Fruit fly (Drosophila melanogaster) whole organism, embryonic: ENCODE results near the gene Ykt6.

Experiments
- Atf3 ChIP-seq: fragments of 200-800 bp; sonication (Bioruptor generic); optimal IDR thresholded peaks from 3 replicates; lab custom pipeline; 2016; ENCODE audit warnings: missing biosample characterization, missing genetic modification characterization
- Blimp-1 ChIP-seq: fragments of 200-800 bp; sonication (Bioruptor generic); optimal IDR thresholded peaks from 3 replicates; lab custom pipeline; 2018; ENCODE audit warnings: missing biosample characterization, missing genetic modification characterization, mild to moderate bottlenecking, moderate library complexity, missing genetic modification reagents
- CG10274 ChIP-seq: fragments of 200-800 bp; sonication (Bioruptor generic); optimal IDR thresholded peaks from 3 replicates; lab custom pipeline; 2017; ENCODE audit warnings: missing biosample characterization, mild to moderate bottlenecking, missing genetic modification characterization
- CG11085 ChIP-seq: fragments of 200-800 bp; sonication (Bioruptor generic); IDR thresholded peaks from 2 replicates; pipeline ENCODE4 v1.3.6; 2022; ENCODE audit warnings: missing biosample characterization, missing genetic modification characterization
- CG11723 ChIP-seq: fragments of 200-800 bp; sonication (Bioruptor generic); optimal IDR thresholded peaks from 2 replicates; lab custom pipeline; 2017; ENCODE audit warnings: missing biosample characterization, mild to moderate bottlenecking, missing genetic modification characterization
- CG12219 ChIP-seq: fragments of 200-800 bp; sonication (Bioruptor generic); optimal IDR thresholded peaks from 3 replicates; lab custom pipeline; 2018; ENCODE audit warnings: missing biosample characterization, mild to moderate bottlenecking, missing genetic modification characterization
- CG12236 ChIP-seq: fragments of 200-800 bp; sonication (Bioruptor generic); optimal IDR thresholded peaks from 2 replicates; lab custom pipeline; 2016; ENCODE audit warnings: missing biosample characterization, missing genetic modification characterization
- CG12391 ChIP-seq: fragments of 200-800 bp; sonication (Bioruptor generic); optimal IDR thresholded peaks from 3 replicates; lab custom pipeline; 2018; ENCODE audit warnings: missing biosample characterization, mild to moderate bottlenecking, missing genetic modification characterization, moderate library complexity
- CG12769 ChIP-seq: fragments of 200-800 bp; sonication (Bioruptor generic); optimal IDR thresholded peaks from 2 replicates; lab custom pipeline; 2019; ENCODE audit warnings: missing biosample characterization, mild to moderate bottlenecking, missing genetic modification characterization, moderate library complexity
- CG15479 ChIP-seq: fragments of 200-800 bp; sonication (Bioruptor generic); optimal IDR thresholded peaks from 3 replicates; lab custom pipeline; 2019; ENCODE audit warnings: missing biosample characterization, mild to moderate bottlenecking, missing genetic modification characterization, moderate library complexity
- CG18011 ChIP-seq: fragments of 200-800 bp; sonication (Bioruptor generic); optimal IDR thresholded peaks from 2 replicates; lab custom pipeline; 2017; ENCODE audit warnings: missing biosample characterization, missing genetic modification characterization, mild to moderate bottlenecking, moderate library complexity, missing genotype
- CG18262 ChIP-seq: fragments of 200-800 bp; optimal IDR thresholded peaks from 3 replicates; lab custom pipeline; 2019; ENCODE audit warnings: missing biosample characterization, mild to moderate bottlenecking, missing genetic modification characterization, moderate library complexity
- CG30403 ChIP-seq: fragments of 200-800 bp; sonication (Bioruptor generic); optimal IDR thresholded peaks from 3 replicates; lab custom pipeline; 2016; ENCODE audit warnings: missing biosample characterization, missing genetic modification characterization
- CG32767 ChIP-seq: fragments of 200-800 bp; sonication (Bioruptor generic); IDR thresholded peaks from 2 replicates; pipeline ENCODE4 v1.3.6; 2022; ENCODE audit warnings: missing biosample characterization, missing genetic modification characterization
- CG5953 ChIP-seq: fragments of 200-800 bp; sonication (Bioruptor generic); IDR thresholded peaks from 2 replicates; pipeline ENCODE4 v1.3.6; 2022; ENCODE audit warnings: missing biosample characterization, missing genetic modification characterization
- CG6175 ChIP-seq: fragments of 200-800 bp; sonication (Bioruptor generic); IDR thresholded peaks from 3 replicates; pipeline ENCODE4 v1.3.6; 2022; ENCODE audit warnings: missing biosample characterization, missing genetic modification characterization
- CG6272 ChIP-seq: fragments of 200-800 bp; sonication (Bioruptor generic); IDR thresholded peaks from 2 replicates; pipeline ENCODE4 v1.3.6; 2022; ENCODE audit warnings: missing biosample characterization, missing genetic modification characterization
- CG7372 ChIP-seq: fragments of 200-800 bp; sonication (Bioruptor generic); IDR thresholded peaks from 2 replicates; pipeline ENCODE4 v1.3.6; 2022; ENCODE audit warnings: missing biosample characterization, missing genetic modification characterization
- CG7963 ChIP-seq: fragments of 200-800 bp; sonication (Bioruptor generic); IDR thresholded peaks from 3 replicates; pipeline ENCODE4 v1.3.6; 2022; ENCODE audit warnings: missing biosample characterization, missing genetic modification characterization; ENCODE audit not compliant: partially characterized antibody
- CG8281 ChIP-seq: fragments of 200-800 bp; sonication (Bioruptor generic); optimal IDR thresholded peaks from 2 replicates; lab custom pipeline; 2018; ENCODE audit warnings: missing biosample characterization, mild to moderate bottlenecking, missing genetic modification characterization, moderate library complexity
- Dip2 ChIP-seq: fragments of 200-800 bp; sonication (Bioruptor generic); IDR thresholded peaks from 2 replicates; pipeline ENCODE4 v1.3.6; 2022; ENCODE audit warnings: missing biosample characterization, missing genetic modification characterization
- Dll ChIP-seq: fragments of 200-800 bp; sonication (Bioruptor generic); IDR thresholded peaks from 4 replicates; pipeline ENCODE4 v1.3.6; 2022; ENCODE audit warnings: missing biosample characterization, missing genetic modification characterization; ENCODE audit not compliant: partially characterized antibody
- ERR ChIP-seq: fragments of 200-800 bp; sonication (Bioruptor generic); optimal IDR thresholded peaks from 2 replicates; lab custom pipeline; 2016; ENCODE audit warnings: missing biosample characterization, missing genetic modification characterization
- Elba2 ChIP-seq: fragments of 200-800 bp; sonication (Bioruptor generic); optimal IDR thresholded peaks from 3 replicates; lab custom pipeline; 2016; ENCODE audit warnings: missing biosample characterization, missing genetic modification characterization
- GATAe ChIP-seq: fragments of 200-800 bp; sonication (Bioruptor generic); conservative IDR thresholded peaks from 2 replicates; pipeline ENCODE4 v1.3.6; 2022; ENCODE audit warnings: missing biosample characterization, missing genetic modification characterization
- Gug ChIP-seq: fragments of 200-800 bp; sonication (Bioruptor generic); IDR thresholded peaks from 4 replicates; pipeline ENCODE4 v1.3.6; 2022; ENCODE audit warnings: missing biosample characterization, missing genetic modification characterization
- Hr39 ChIP-seq: fragments of >200 bp; optimal IDR thresholded peaks from 2 replicates; lab custom pipeline; 2017
- Lpt ChIP-seq: fragments of >200 bp; optimal IDR thresholded peaks from 2 replicates; lab custom pipeline; 2018; ENCODE audit warnings: missing biosample characterization, missing genetic modification characterization
- MTF-1 ChIP-seq: fragments of 200-800 bp; sonication (Bioruptor generic); optimal IDR thresholded peaks from 2 replicates; lab custom pipeline; 2018; ENCODE audit warnings: missing biosample characterization, mild to moderate bottlenecking, missing genetic modification characterization, borderline replicate concordance
- Mes4 ChIP-seq: fragments of 200-800 bp; sonication (Bioruptor generic); optimal IDR thresholded peaks from 2 replicates; lab custom pipeline; 2016; ENCODE audit warnings: missing biosample characterization, missing genetic modification characterization
- Mrtf ChIP-seq: fragments of 200-800 bp; sonication (Bioruptor generic); IDR thresholded peaks from 3 replicates; pipeline ENCODE4 v1.3.6; 2022; ENCODE audit warnings: missing biosample characterization, missing genetic modification characterization
- Oli ChIP-seq: fragments of 200-800 bp; sonication (Bioruptor generic); optimal IDR thresholded peaks from 2 replicates; lab custom pipeline; 2018; ENCODE audit warnings: missing biosample characterization, mild to moderate bottlenecking, missing genetic modification characterization, moderate library complexity
- Stat92E ChIP-seq, 3 experiments: fragments of >200 bp in 2 of 3; fragments of 200-800 bp in 1 of 3; sonication (Bioruptor generic) in 1 of 3; optimal IDR thresholded peaks; 2 replicates each; lab custom pipeline; 2017 to 2019; ENCODE audit warnings: missing biosample characterization in 3 of 3, missing genetic modification characterization in 3 of 3, mild to moderate bottlenecking in 1 of 3, moderate library complexity in 1 of 3
- Xbp1 ChIP-seq: fragments of 200-800 bp; sonication (Bioruptor generic); optimal IDR thresholded peaks from 3 replicates; lab custom pipeline; 2016; ENCODE audit warnings: missing biosample characterization, mild to moderate bottlenecking, missing genetic modification characterization
- ash1 ChIP-seq: fragments of 200-800 bp; sonication (Bioruptor generic); optimal IDR thresholded peaks from 2 replicates; lab custom pipeline; 2018; ENCODE audit warnings: missing biosample characterization, mild to moderate bottlenecking, missing genetic modification characterization
- croc ChIP-seq: fragments of 200-800 bp; sonication (Bioruptor generic); conservative IDR thresholded peaks from 3 replicates; pipeline ENCODE4 v1.3.6; 2022; ENCODE audit warnings: missing biosample characterization, missing genetic modification characterization
- dimm ChIP-seq: fragments of 200-800 bp; sonication (Bioruptor generic); IDR thresholded peaks from 2 replicates; pipeline ENCODE4 v1.3.6; 2022; ENCODE audit warnings: missing biosample characterization, missing genetic modification characterization
- disco-r ChIP-seq: fragments of 200-800 bp; sonication (Bioruptor generic); optimal IDR thresholded peaks from 2 replicates; lab custom pipeline; 2016; ENCODE audit warnings: missing biosample characterization, missing genetic modification characterization
- fu2 ChIP-seq: fragments of 200-800 bp; sonication (Bioruptor generic); optimal IDR thresholded peaks from 2 replicates; lab custom pipeline; 2016; ENCODE audit warnings: missing biosample characterization, missing genetic modification characterization
- gcm2 ChIP-seq: fragments of 200-800 bp; sonication (Bioruptor generic); optimal IDR thresholded peaks from 2 replicates; lab custom pipeline; 2016; ENCODE audit warnings: missing biosample characterization, missing genetic modification characterization
- grn ChIP-seq: fragments of 200-800 bp; sonication (Bioruptor generic); optimal IDR thresholded peaks from 3 replicates; lab custom pipeline; 2017; ENCODE audit warnings: missing biosample characterization, missing genetic modification characterization
- gt ChIP-seq: fragments of 200-800 bp; sonication (Bioruptor generic); IDR thresholded peaks from 2 replicates; pipeline ENCODE4 v1.3.6; 2022; ENCODE audit warnings: missing biosample characterization, missing genetic modification characterization
- jumu ChIP-seq: fragments of 200-800 bp; sonication (Bioruptor generic); optimal IDR thresholded peaks from 3 replicates; lab custom pipeline; 2016; ENCODE audit warnings: missing biosample characterization, missing genetic modification characterization
- pfk ChIP-seq: fragments of 200-800 bp; sonication (Bioruptor generic); optimal IDR thresholded peaks from 2 replicates; lab custom pipeline; 2018; ENCODE audit warnings: missing biosample characterization, mild to moderate bottlenecking, missing genetic modification characterization, moderate library complexity
- phol ChIP-seq: fragments of 200-800 bp; sonication (Bioruptor generic); optimal IDR thresholded peaks from 3 replicates; lab custom pipeline; 2018; ENCODE audit warnings: missing biosample characterization, mild to moderate bottlenecking, missing genetic modification characterization, moderate library complexity
- slbo ChIP-seq: fragments of 200-800 bp; sonication (Bioruptor generic); IDR thresholded peaks from 2 replicates; pipeline ENCODE4 v1.3.6; 2022; ENCODE audit warnings: missing biosample characterization, missing genetic modification characterization
- sqz ChIP-seq: fragments of 200-800 bp; sonication (Bioruptor generic); optimal IDR thresholded peaks from 3 replicates; lab custom pipeline; 2018; ENCODE audit warnings: missing biosample characterization, mild to moderate bottlenecking, missing genetic modification characterization
- ssp ChIP-seq: fragments of 200-800 bp; sonication (Bioruptor generic); IDR thresholded peaks from 2 replicates; pipeline ENCODE4 v1.3.6; 2022; ENCODE audit warnings: missing biosample characterization, missing genetic modification characterization
- trem ChIP-seq: fragments of 200-800 bp; optimal IDR thresholded peaks from 3 replicates; lab custom pipeline; 2019; ENCODE audit warnings: missing biosample characterization, mild to moderate bottlenecking, missing genetic modification characterization, moderate library complexity
- vnd ChIP-seq: fragments of 200-800 bp; sonication (Bioruptor generic); IDR thresholded peaks from 3 replicates; pipeline ENCODE4 v1.3.6; 2022; ENCODE audit warnings: missing biosample characterization, missing genetic modification characterization; ENCODE audit not compliant: partially characterized antibody
- wor ChIP-seq: fragments of 200-800 bp; sonication (Bioruptor generic); IDR thresholded peaks from 2 replicates; pipeline ENCODE4 v1.3.6; 2022; ENCODE audit warnings: missing biosample characterization, missing genetic modification characterization

Ykt6 gene

dm6 chrX:7935798-7936572 is 15.8 kb downstream of the Ykt6 start, which contains the start of gene Ubr3 (continued):
- TF ChIP-seq CG15479 (GFP tag; lab: Kevin White, UChicago), result no peak
- TF ChIP-seq gcm2 (GFP tag; lab: Kevin White, UChicago), result no peak
- no peak for TF ChIP-seq sqz (GFP tag; lab: Kevin White, UChicago)
- no peak for TF ChIP-seq CG18262 (tag; lab: Kevin White, UChicago)
- TF ChIP-seq vnd (GFP tag; lab: Robert Waterston, UW), result peak; percentile 73
- TF ChIP-seq MTF-1 (GFP tag; lab: Kevin White, UChicago), result no peak
- no peak for TF ChIP-seq slbo (GFP tag; lab: Robert Waterston, UW)
- no peak for TF ChIP-seq GATAe
- no peak for TF ChIP-seq fu2 (GFP tag; lab: Kevin White, UChicago)
- peak; percentile 20 for TF ChIP-seq phol (tag; lab: Kevin White, UChicago)
- no peak for TF ChIP-seq CG11723
- TF ChIP-seq gt (GFP tag; lab: Robert Waterston, UW), result no peak
- no peak for TF ChIP-seq CG10274
- no peak for TF ChIP-seq CG12236 (GFP tag; lab: Kevin White, UChicago)
- TF ChIP-seq Xbp1 (GFP tag; lab: Kevin White, UChicago), result no peak
- TF ChIP-seq CG12391 (tag; lab: Kevin White, UChicago), result peak; percentile 9
- no peak for TF ChIP-seq CG11085 (GFP tag; lab: Robert Waterston, UW)
- TF ChIP-seq CG8281 (tag; lab: Kevin White, UChicago), result no peak
- no peak for TF ChIP-seq Gug (GFP tag; lab: Robert Waterston, UW)
- TF ChIP-seq CG30403, result no peak
- TF ChIP-seq disco-r (GFP tag; lab: Kevin White, UChicago), result no peak
- no peak for TF ChIP-seq jumu (GFP tag; lab: Kevin White, UChicago)
- TF ChIP-seq Stat92E (GFP tag; optimal IDR thresholded peaks at IDR 0.05; lab: Kevin White, UChicago), result no peak
- TF ChIP-seq ERR, result no peak
- TF ChIP-seq wor (GFP tag; lab: Robert Waterston, UW), result no peak
- no peak for TF ChIP-seq CG6272 (GFP tag; lab: Robert Waterston, UW)
- TF ChIP-seq dimm (GFP tag; lab: Robert Waterston, UW), result no peak
- TF ChIP-seq CG12769 (tag; lab: Kevin White, UChicago), result peak; percentile 43
- TF ChIP-seq Mes4, result no peak
- TF ChIP-seq Hr39 (lab: Kevin White, UChicago), result no peak
- TF ChIP-seq Dip2 (GFP tag; lab: Robert Waterston, UW), result no peak
- TF ChIP-seq croc (GFP tag; lab: Robert Waterston, UW), result no peak
- TF ChIP-seq ash1, result no peak
- no peak for TF ChIP-seq CG18011 (GFP tag; lab: Kevin White, UChicago)
- TF ChIP-seq Dll (GFP tag; lab: Robert Waterston, UW), result peak; percentile 72; the same call in 3 of the 4 replicates
- TF ChIP-seq trem, result peak; percentile 56
- TF ChIP-seq CG12219 (GFP tag; lab: Kevin White, UChicago), result no peak
- peak; percentile 90 for TF ChIP-seq CG6175
- TF ChIP-seq grn (GFP tag; lab: Kevin White, UChicago), result no peak
- TF ChIP-seq Elba2 (GFP tag; lab: Kevin White, UChicago), result peak; percentile 17
- TF ChIP-seq Oli, result no peak
- no peak for TF ChIP-seq Blimp-1 (GFP tag; lab: Kevin White, UChicago)
- no peak for TF ChIP-seq Lpt (GFP tag; lab: Kevin White, UChicago)
- peak; percentile 74 for TF ChIP-seq CG7963 (GFP tag; lab: Robert Waterston, UW)
- peak; percentile 90 for TF ChIP-seq ssp (GFP tag; lab: Robert Waterston, UW)
- no peak for TF ChIP-seq CG7372
- TF ChIP-seq pfk (GFP tag; lab: Kevin White, UChicago), result no peak
- no peak for TF ChIP-seq CG32767
- no peak for TF ChIP-seq Mrtf (GFP tag; lab: Robert Waterston, UW)
- no peak for TF ChIP-seq CG5953 (GFP tag; lab: Robert Waterston, UW)
- TF ChIP-seq Atf3, result no peak
